Worm (Caenorhabditis elegans): ENCODE results near the gene F42A9.11.

The F42A9.11 gene

ce11 chrIV:8600712-8601330, 26.6 kb upstream of the F42A9.11 start, which contains the start of gene Y59H11AR.4 (continued):
- no peak for TF ChIP-seq ama-1 (optimal IDR thresholded peaks at IDR 0.05)
- no peak for TF ChIP-seq vab-15 (tag; optimal IDR thresholded peaks at IDR 0.05)
- peak; percentile 17 for TF ChIP-seq snu-23 (GFP tag; optimal IDR thresholded peaks at IDR 0.05)
- TF ChIP-seq ceh-8 (GFP tag; optimal IDR thresholded peaks at IDR 0.05): no peak
- no peak for TF ChIP-seq nhr-11 (tag; optimal IDR thresholded peaks at IDR 0.05)
- no peak for TF ChIP-seq snpc-4 (tag; optimal IDR thresholded peaks at IDR 0.05)
- TF ChIP-seq mef-2 (tag; optimal IDR thresholded peaks at IDR 0.05): no peak
- TF ChIP-seq nhr-71 (tag; optimal IDR thresholded peaks at IDR 0.05): no peak
- TF ChIP-seq mab-9 (GFP tag; IDR thresholded peaks at IDR 0.05): no peak
- TF ChIP-seq ceh-88 (GFP tag; IDR thresholded peaks at IDR 0.05): no peak
- no peak for TF ChIP-seq efl-1 (optimal IDR thresholded peaks at IDR 0.05)
- TF ChIP-seq efl-1 (GFP tag; optimal IDR thresholded peaks at IDR 0.05 in 1 of 2): peak; percentile 15 to 94
- peak; percentile 47 for TF ChIP-seq blmp-1 (tag; optimal IDR thresholded peaks at IDR 0.05)
- TF ChIP-seq ceh-90 (tag; optimal IDR thresholded peaks at IDR 0.05): no peak
- TF ChIP-seq elt-3 (tag; optimal IDR thresholded peaks at IDR 0.05): peak in 1 of 6 experiments; percentile 74
- TF ChIP-seq nhr-28 (tag; optimal IDR thresholded peaks at IDR 0.05): no peak
- no peak for TF ChIP-seq aly-2 (tag; optimal IDR thresholded peaks at IDR 0.05)
- no peak for TF ChIP-seq nhr-84 (tag; optimal IDR thresholded peaks at IDR 0.05)

- TF ChIP-seq lin-39 (tag; optimal IDR thresholded peaks at IDR 0.05): no peak
- no peak for TF ChIP-seq efl-1 (optimal IDR thresholded peaks at IDR 0.05)
- peak in 1 of 2 experiments; percentile 57 for TF ChIP-seq efl-1 (GFP tag; optimal IDR thresholded peaks at IDR 0.05 in 1 of 2)
These were observed 24.6 kb upstream of the F42A9.11 start, which contains the start of gene Y59H11AR.10 for ce11 chrIV:8602877-8603276. Gene Y59H11AR.10, plus strand, starts transcription at chrIV:8603177.

DNA sequence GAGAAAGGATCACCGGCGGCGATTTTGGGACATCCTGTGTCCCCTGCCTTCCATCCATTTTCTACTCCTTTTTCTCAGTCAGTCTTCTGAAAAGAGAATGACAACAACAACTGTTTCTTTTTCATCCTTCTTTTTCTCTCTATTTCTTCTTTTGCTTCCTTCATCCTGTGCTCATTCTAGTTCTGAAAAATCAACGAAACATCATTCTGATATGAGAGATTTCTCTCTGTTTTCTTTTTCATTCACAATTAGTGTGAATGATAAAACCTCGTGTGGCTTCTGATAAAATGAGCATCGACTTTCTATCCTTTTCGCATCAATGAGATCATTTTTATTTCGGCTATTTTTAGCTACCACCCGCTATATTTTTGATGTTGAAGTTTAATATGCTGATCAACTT, 22.2 kb upstream of the F42A9.11 start:
- TF ChIP-seq snu-23 (GFP tag; optimal IDR thresholded peaks at IDR 0.05) (peak; percentile 57), nhr-47 (tag; optimal IDR thresholded peaks at IDR 0.05) (peak; percentile 26), nhr-71 (tag; optimal IDR thresholded peaks at IDR 0.05) (peak; percentile 89), hpl-2 (GFP tag; optimal IDR thresholded peaks at IDR 0.05) (no peak), mef-2 (tag; optimal IDR thresholded peaks at IDR 0.05) (peak; percentile 80), lin-39 (tag; optimal IDR thresholded peaks at IDR 0.05) (peak; percentile 44), nhr-19 (GFP tag; conservative IDR thresholded peaks at IDR 0.05) (peak; percentile 66), nhr-84 (tag; optimal IDR thresholded peaks at IDR 0.05) (no peak), nhr-20 (tag; optimal IDR thresholded peaks at IDR 0.05) (peak; percentile 50), tbx-2 (tag; optimal IDR thresholded peaks at IDR 0.05) (peak; percentile 20), tlp-1 (tag; optimal IDR thresholded peaks at IDR 0.05) (no peak), lsy-2 (tag; optimal IDR thresholded peaks at IDR 0.05) (peak; percentile 59 to 71), C16A3.4 (tag; optimal IDR thresholded peaks at IDR 0.05) (no peak), efl-1 (optimal IDR thresholded peaks at IDR 0.05) (peak in 1 of 2 experiments; percentile 20), efl-1 (GFP tag; optimal IDR thresholded peaks at IDR 0.05 in 1 of 2) (no peak), swsn-7 (tag; optimal IDR thresholded peaks at IDR 0.05) (peak; percentile 4), unc-98 (GFP tag; IDR thresholded peaks at IDR 0.05) (0 out of 2 replicates have a peak, but pooled peaks have one; percentile 10), nhr-11 (tag; optimal IDR thresholded peaks at IDR 0.05) (peak; percentile 45), rnt-1 (tag; optimal IDR thresholded peaks at IDR 0.05) (peak; percentile 43), lin-14 (GFP tag; optimal IDR thresholded peaks at IDR 0.05) (peak; percentile 79), ama-1 (optimal IDR thresholded peaks at IDR 0.05) (no peak)

- TF ChIP-seq hlh-4 (tag; optimal IDR thresholded peaks at IDR 0.05): no peak
- TF ChIP-seq ceh-8 (GFP tag; optimal IDR thresholded peaks at IDR 0.05): no peak
- TF ChIP-seq sox-4 (tag; optimal IDR thresholded peaks at IDR 0.05): no peak
- TF ChIP-seq vab-15 (tag; optimal IDR thresholded peaks at IDR 0.05): no peak
- TF ChIP-seq mep-1 (tag; optimal IDR thresholded peaks at IDR 0.05): no peak
- no peak for TF ChIP-seq pag-3 (tag; optimal IDR thresholded peaks at IDR 0.05; ENCODE audit: borderline replicate concordance, insufficient read depth)
- no peak for TF ChIP-seq pqm-1 (tag; optimal IDR thresholded peaks at IDR 0.05)
- TF ChIP-seq ceh-90 (tag; optimal IDR thresholded peaks at IDR 0.05): no peak
- no peak for TF ChIP-seq swsn-7 (tag; optimal IDR thresholded peaks at IDR 0.05)
- no peak for TF ChIP-seq lin-35 (GFP tag; optimal IDR thresholded peaks at IDR 0.05)
- TF ChIP-seq nhr-76 (tag; optimal IDR thresholded peaks at IDR 0.05): no peak
- TF ChIP-seq lin-13 (GFP tag; optimal IDR thresholded peaks at IDR 0.05): no peak
- TF ChIP-seq dsc-1 (tag; optimal IDR thresholded peaks at IDR 0.05): no peak
These were observed 19.2 kb upstream of the F42A9.11 start for ce11 chrIV:8608204-8608603.
